Fruit fly (Drosophila melanogaster) ovary, adult (tissue): ENCODE results near the gene CG10650.

ENCODE experiments used
- CG17801 ChIP-seq: fragments of 200-800 bp; optimal IDR thresholded peaks from 2 replicates; lab custom pipeline; 2019; ENCODE audit warnings: missing biosample characterization, mild to moderate bottlenecking, missing genetic modification characterization, moderate library complexity; ENCODE audit not compliant: partially characterized antibody

Gene CG10650

DNA sequence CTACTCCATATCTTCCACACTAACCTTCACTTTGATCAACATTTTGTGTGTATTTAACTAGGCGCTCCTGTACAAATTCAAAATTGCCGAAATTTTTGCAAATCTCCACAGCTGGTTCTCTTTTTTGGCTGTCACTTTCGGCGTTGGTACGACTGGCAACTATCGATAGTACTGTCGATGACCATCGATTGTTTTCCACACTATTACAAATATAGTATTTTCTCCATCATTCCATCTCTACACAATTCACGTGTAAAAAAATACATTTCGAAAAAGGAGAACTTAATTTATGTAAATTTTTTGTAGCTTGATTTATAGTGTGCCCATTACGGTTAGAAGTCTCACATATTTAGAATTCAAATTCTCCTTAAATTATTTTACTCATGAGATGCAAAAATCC lies 44.1 kb downstream of the CG10650 start, which contains the start of gene Nedd8:
Nedd8 (minus strand) TSS at position 164 of the 400 bp plus-strand sequence.
- peak; percentile 31 for TF ChIP-seq CG17801

DNA sequence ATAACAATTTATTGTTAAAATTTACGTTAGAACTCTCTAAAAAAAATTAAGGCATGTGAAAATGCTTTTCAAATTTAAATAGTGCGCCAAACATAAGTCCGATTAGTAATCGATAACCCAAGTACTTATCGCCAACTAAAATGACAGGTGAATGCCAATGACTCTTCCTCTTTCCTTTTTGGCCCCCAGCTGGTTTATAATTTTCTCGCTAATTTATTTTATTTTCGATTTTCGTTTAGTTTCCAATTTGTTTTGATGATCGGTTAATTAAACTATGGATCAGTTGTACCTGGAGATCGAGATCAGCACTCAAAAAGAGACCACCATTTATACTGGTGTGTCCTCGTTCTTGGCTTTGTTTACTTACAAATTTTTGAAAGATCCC lies 47.0 kb downstream of the CG10650 start, which contains the start of gene CG10428:
CG10428 (plus strand) TSS at position 161 of the 385 bp plus-strand sequence.
- TF ChIP-seq CG17801 = no peak

DNA sequence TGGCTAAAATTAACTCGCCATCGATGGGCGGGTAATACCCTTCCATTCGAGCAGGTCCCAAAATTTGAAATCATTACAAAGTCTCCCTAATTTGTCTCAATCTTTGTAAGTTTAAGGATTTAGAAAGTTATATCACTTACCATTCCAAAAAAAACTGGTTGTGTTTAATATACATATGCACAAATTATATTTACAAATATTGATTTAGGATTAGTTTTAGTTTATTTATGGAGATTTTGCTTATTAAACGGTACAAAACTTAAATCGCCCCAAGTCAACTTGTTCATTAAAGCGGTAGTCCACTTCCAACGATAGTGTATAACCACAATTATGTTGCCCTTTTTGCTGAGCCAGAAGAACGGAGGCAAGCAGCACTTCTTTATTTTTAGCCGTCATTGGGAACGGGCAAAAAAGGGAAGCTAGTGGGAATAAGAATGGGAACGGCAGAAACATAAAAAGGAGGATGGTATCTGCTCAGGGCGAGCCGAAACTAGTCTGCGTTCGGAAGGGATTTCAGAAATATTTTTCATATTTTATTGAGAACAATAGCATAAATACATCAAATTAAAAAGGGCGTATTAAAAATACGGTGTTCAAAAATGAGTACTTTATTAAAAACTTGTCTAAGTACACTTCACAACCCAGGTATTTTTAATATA lies 47.5 kb downstream of the CG10650 start:
- no peak for TF ChIP-seq CG17801

DNA sequence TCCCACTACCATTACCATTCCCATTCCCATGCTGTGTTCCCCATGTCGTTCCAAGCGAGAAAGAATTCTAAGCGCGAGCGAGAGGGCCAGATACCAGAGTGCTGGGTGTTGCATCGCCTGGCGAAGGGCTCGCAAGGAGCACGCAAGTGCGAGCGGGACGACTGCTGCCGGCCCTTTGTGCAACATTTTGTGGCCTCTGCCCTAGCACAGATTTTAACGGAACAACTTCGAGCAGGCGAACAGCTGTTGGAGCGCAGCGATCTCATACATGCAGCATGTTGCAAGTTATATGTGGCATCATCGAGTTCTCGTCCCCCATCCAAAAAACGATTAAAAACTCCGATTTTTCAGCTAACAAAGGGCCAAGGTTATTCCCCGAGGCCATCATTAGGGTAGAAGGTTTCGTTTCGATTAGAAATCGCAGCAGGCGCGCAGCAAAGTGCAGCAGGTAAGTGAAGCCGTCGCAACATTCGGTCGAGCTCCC lies 48.2 kb downstream of the CG10650 start:
- no peak for TF ChIP-seq CG17801

dm6 chr2L:18946636-18947514 lies 48.9 kb downstream of the CG10650 start:
- TF ChIP-seq CG17801 = no peak

DNA sequence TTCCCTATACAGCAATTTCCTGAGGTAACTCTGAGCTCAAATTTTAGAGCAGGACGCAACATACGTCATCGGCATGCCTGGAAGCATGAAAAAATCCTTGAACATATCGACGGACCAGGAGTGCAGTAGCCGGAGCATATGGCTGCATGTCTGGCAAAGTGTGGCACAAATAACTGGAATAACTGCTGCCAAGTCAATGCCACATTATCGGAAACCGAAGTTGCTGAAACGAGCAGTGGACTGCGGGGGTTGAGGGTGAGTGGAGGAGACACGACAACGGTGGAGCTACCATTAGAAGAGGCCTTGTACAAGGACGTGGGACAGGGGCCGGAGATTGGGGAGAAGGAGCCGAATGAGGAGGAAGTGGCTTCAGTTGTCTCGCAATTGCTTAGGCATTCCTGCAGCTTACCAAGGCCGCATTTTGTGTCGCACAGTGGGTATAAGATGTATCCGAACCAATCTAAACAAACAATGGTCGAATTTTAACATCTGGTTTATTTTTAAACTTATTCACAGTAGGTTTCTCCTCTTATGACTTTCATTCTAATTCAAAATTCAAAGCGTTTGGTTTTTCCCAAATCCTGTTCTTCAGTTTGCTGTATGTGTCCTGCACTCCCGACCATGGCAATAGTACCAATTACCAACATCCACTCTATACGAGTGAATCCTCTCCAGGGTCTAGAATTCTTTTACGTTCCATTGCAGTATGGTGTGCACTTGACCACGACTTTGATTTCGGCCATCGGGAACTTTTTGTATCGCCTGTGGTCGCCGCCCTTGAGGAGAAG lies 49.8 kb downstream of the CG10650 start, which contains the start of gene CG46304:
CG46304 (plus strand) TSS at position 541 of the 788 bp plus-strand sequence.
- no peak for TF ChIP-seq CG17801

- no peak for TF ChIP-seq CG17801
These were observed 51.3 kb downstream of the CG10650 start for dm6 chr2L:18944175-18945012.

dm6 chr2L:18943797-18944174 lies 51.9 kb downstream of the CG10650 start, which contains the start of gene ssp3:
Gene ssp3 (minus strand): TSS chr2L:18943960.
- no peak for TF ChIP-seq CG17801
